Worm (Caenorhabditis elegans): ENCODE results near the gene K10G6.5.

The K10G6.5 gene

DNA sequence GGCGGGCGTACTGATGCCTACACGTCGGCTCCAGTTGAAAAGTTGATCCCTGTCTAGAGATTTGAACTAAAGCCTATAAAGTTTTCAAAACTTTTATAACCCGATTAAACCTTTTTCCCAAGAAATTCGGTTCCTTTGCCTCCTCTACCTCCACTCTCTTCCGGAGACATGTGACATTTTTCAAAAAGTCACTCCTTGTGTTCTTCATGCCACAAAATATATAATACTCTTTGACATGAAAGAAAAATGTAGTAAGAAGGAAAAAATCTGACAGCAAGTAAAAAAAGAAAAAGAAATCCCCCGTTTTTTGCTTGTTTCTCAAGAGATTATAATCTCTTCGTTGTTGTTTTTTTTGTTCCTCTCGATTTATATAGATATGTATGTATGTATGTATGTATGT is 32.2 kb upstream of the K10G6.5 start:
- TF ChIP-seq aly-2 (tag; optimal IDR thresholded peaks at IDR 0.05): no peak
- no peak for TF ChIP-seq zag-1 (tag; optimal IDR thresholded peaks at IDR 0.05)
- TF ChIP-seq nhr-10 (tag; optimal IDR thresholded peaks at IDR 0.05): no peak
- peak; percentile 19 for TF ChIP-seq unc-55 (GFP tag; optimal IDR thresholded peaks at IDR 0.05)
- no peak for TF ChIP-seq blmp-1 (tag; optimal IDR thresholded peaks at IDR 0.05; ENCODE audit: insufficient read depth)
- peak; percentile 41 for TF ChIP-seq C34F6.9 (tag; optimal IDR thresholded peaks at IDR 0.05)

DNA sequence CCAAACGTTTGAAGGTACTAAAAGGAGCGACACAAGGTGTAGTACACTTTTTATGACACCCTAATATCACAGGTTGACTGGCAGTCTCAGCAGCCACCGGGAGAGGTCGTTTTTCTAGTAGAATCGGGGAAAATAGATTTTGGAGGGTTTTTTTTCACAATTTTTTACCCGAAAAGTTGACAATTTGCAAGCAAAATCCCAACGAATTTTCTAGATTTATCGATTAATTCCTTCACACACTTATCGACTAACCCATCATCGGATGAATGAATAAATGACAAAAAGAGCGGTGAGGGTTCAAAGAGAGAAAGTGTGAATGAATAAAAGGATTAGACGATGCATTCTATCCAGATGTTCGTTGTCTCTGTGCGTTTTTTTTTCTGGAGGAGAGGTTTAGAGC is 31.1 kb upstream of the K10G6.5 start:
- TF ChIP-seq lin-11 (tag; optimal IDR thresholded peaks at IDR 0.05) (no peak), dmd-4 (tag; optimal IDR thresholded peaks at IDR 0.05) (no peak), blmp-1 (tag; optimal IDR thresholded peaks at IDR 0.05; ENCODE audit: insufficient read depth) (no peak), nhr-12 (tag; optimal IDR thresholded peaks at IDR 0.05) (no peak), snpc-4 (tag; optimal IDR thresholded peaks at IDR 0.05) (no peak), unc-55 (GFP tag; optimal IDR thresholded peaks at IDR 0.05) (peak; percentile 41), nhr-237 (tag; optimal IDR thresholded peaks at IDR 0.05) (no peak), elt-3 (tag; optimal IDR thresholded peaks at IDR 0.05) (no peak), ZK546.5 (tag; optimal IDR thresholded peaks at IDR 0.05) (no peak), elt-1 (tag; optimal IDR thresholded peaks at IDR 0.05) (no peak), aly-2 (tag; optimal IDR thresholded peaks at IDR 0.05) (no peak), nhr-10 (tag; optimal IDR thresholded peaks at IDR 0.05) (no peak), C34F6.9 (tag; optimal IDR thresholded peaks at IDR 0.05) (no peak), unc-62 (GFP tag; optimal IDR thresholded peaks at IDR 0.05) (no peak), sma-9 (GFP tag; optimal IDR thresholded peaks at IDR 0.05) (peak; percentile 24), sma-9 (tag; optimal IDR thresholded peaks at IDR 0.05) (no peak), nhr-6 (tag; optimal IDR thresholded peaks at IDR 0.05) (no peak), nhr-23 (tag; optimal IDR thresholded peaks at IDR 0.05) (no peak)

DNA sequence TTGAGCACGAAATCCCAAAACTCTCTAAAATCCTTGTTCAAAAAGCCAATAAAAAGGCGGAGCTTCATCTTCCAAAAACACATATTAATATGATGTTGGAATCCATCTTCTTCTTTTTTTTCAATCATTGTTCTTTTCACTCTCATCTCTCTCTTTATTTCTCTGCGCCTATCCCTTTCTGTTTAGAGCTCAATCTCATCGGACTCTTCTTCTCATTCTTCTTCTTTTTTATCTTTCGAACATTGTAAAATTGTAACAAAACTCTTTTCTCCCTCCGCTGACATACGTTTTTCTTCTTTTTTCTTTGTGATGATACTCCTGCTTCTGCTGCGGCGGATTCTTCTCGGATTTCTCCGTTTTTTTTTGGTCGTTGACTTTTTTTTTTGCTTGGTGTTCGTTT is 30.3 kb upstream of the K10G6.5 start:
- TF ChIP-seq nhr-11 (tag; optimal IDR thresholded peaks at IDR 0.05) (no peak), Y55F3AM.14 (GFP tag; optimal IDR thresholded peaks at IDR 0.05) (no peak), mab-5 (tag; optimal IDR thresholded peaks at IDR 0.05) (peak; percentile 14), sma-9 (GFP tag; optimal IDR thresholded peaks at IDR 0.05) (peak; percentile 44), sma-9 (tag; optimal IDR thresholded peaks at IDR 0.05) (no peak), lsy-2 (tag; optimal IDR thresholded peaks at IDR 0.05) (peak in 1 of 2 experiments; percentile 50), ceh-82 (tag; optimal IDR thresholded peaks at IDR 0.05) (no peak), F13H6.1 (tag; optimal IDR thresholded peaks at IDR 0.05) (peak; percentile 47), blmp-1 (tag; optimal IDR thresholded peaks at IDR 0.05; ENCODE audit: insufficient read depth) (no peak), unc-62 (GFP tag; optimal IDR thresholded peaks at IDR 0.05) (no peak), zag-1 (tag; optimal IDR thresholded peaks at IDR 0.05) (peak; percentile 6), ZK546.5 (tag; optimal IDR thresholded peaks at IDR 0.05) (no peak), crh-2 (tag; optimal IDR thresholded peaks at IDR 0.05) (peak; percentile 5), mbf-1 (tag; optimal IDR thresholded peaks at IDR 0.05) (no peak), nhr-129 (tag; optimal IDR thresholded peaks at IDR 0.05) (no peak), skn-1 (tag; optimal IDR thresholded peaks at IDR 0.05) (no peak), R02D3.7 (tag; optimal IDR thresholded peaks at IDR 0.05) (no peak), sem-4 (tag; optimal IDR thresholded peaks at IDR 0.05) (peak; percentile 66), unc-55 (GFP tag; optimal IDR thresholded peaks at IDR 0.05) (peak; percentile 27), nhr-10 (tag; optimal IDR thresholded peaks at IDR 0.05) (no peak), ama-1 (optimal IDR thresholded peaks at IDR 0.05) (no peak), C34F6.9 (tag; optimal IDR thresholded peaks at IDR 0.05) (peak; percentile 76), elt-3 (tag; optimal IDR thresholded peaks at IDR 0.05) (no peak)

DNA sequence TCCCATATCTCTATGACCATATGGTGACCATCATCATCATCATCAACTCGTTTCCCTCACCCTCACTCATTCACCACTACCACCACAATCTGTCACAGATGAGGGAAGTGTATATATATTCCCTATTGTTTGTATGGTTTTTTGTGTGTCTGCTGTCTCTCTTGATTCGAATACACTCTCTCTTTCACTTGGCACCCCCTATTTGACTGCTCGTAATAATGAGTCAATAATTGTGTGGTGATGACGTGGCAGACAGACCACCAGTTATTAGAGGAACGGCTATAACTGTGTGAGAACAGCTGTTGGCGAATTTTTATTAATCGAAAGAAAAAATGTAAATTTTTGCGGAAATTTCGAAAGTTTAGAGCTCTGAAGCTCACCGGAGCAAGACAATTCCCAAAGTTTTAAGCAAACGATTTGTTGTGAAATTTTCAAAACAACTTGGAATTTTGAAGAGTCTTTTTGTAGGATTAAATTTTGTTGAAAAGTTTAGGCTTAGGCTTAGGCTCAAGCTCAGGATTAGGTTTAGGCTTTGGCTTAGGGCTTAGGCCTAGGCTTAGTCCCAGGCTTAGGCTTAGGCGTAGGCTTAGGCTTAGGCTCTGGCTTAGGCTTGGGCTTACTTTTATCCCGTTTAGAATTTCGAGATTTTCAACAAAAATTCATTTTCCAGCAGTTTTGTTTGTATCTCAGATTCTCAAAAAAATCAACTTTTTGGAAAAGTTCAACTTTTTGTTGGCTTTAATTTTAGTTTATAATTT is 29.4 kb upstream of the K10G6.5 start:
- peak; percentile 61 for TF ChIP-seq crh-2 (tag; optimal IDR thresholded peaks at IDR 0.05)
- TF ChIP-seq nhr-21 (tag; optimal IDR thresholded peaks at IDR 0.05): no peak
- TF ChIP-seq egl-27 (tag; optimal IDR thresholded peaks at IDR 0.05): no peak
- peak; percentile 5 for TF ChIP-seq gmeb-1 (tag; optimal IDR thresholded peaks at IDR 0.05)
